Worm (Caenorhabditis elegans) whole organism, mixed stage, embryonic: ENCODE results near the gene ril-2.

ENCODE experiments used
- cnd-1 ChIP-seq: fragments of 200-800 bp; sonication (Bioruptor generic); optimal IDR thresholded peaks from 2 replicates; lab custom pipeline; 2018; ENCODE audit warnings: mild to moderate bottlenecking, missing genetic modification characterization, missing compliant biosample characterization
- drap-1 ChIP-seq: fragments of 200-800 bp; sonication (Bioruptor generic); optimal IDR thresholded peaks from 3 replicates; lab custom pipeline; 2018; ENCODE audit warnings: mild to moderate bottlenecking, missing genetic modification characterization, missing compliant biosample characterization
- elt-3 ChIP-seq: fragments of 150-350 bp; optimal IDR thresholded peaks from 2 replicates; lab custom pipeline; 2014; ENCODE audit warnings: missing biosample characterization, missing genetic modification characterization
- hlh-1 ChIP-seq: fragments of 150-350 bp; optimal IDR thresholded peaks from 2 replicates; lab custom pipeline; 2014; ENCODE audit warnings: missing biosample characterization, missing genetic modification reagents, missing genetic modification characterization
- lsy-2 ChIP-seq: fragments of 150-350 bp; optimal IDR thresholded peaks from 2 replicates; lab custom pipeline; 2014; ENCODE audit warnings: missing biosample characterization, missing genetic modification characterization
- nhr-76 ChIP-seq: sonication (generic microtip); optimal IDR thresholded peaks from 2 replicates; lab custom pipeline; 2017; ENCODE audit warnings: missing biosample characterization, missing genetic modification characterization
- sem-2 ChIP-seq: fragments of 200-800 bp; sonication (Bioruptor generic); optimal IDR thresholded peaks from 2 replicates; lab custom pipeline; 2018; ENCODE audit warnings: mild to moderate bottlenecking, missing genetic modification characterization, missing compliant biosample characterization
- snpc-4 ChIP-seq: fragments of 150-350 bp; optimal IDR thresholded peaks from 2 replicates; lab custom pipeline; 2014; ENCODE audit warnings: missing biosample characterization, missing genetic modification characterization
- sptf-1 ChIP-seq: sonication (generic microtip); optimal IDR thresholded peaks from 2 replicates; lab custom pipeline; 2017; ENCODE audit warnings: mild to moderate bottlenecking, missing genetic modification characterization, moderate library complexity, missing compliant biosample characterization
- unc-39 ChIP-seq: fragments of 150-350 bp; optimal IDR thresholded peaks from 2 replicates; lab custom pipeline; 2014; ENCODE audit warnings: missing biosample characterization, missing genetic modification characterization
- unc-62 ChIP-seq: fragments of 150-350 bp; optimal IDR thresholded peaks from 2 replicates; lab custom pipeline; 2014; ENCODE audit warnings: missing biosample characterization, missing genetic modification reagents, missing genetic modification characterization

ce11 chrV:12608857-12609256 lies 9.9 kb upstream of the ril-2 start, which contains the start of gene ZC116.5:
- TF ChIP-seq hlh-1 (tag; lab: Kevin White, UChicago) (no peak), unc-62 (GFP tag; lab: Kevin White, UChicago) (no peak), lsy-2 (tag; lab: Kevin White, UChicago) (no peak), elt-3 (no peak), snpc-4 (tag; lab: Kevin White, UChicago) (no peak), unc-39 (no peak), cnd-1 (no peak), sptf-1 (tag; lab: Kevin White, UChicago) (no peak), nhr-76 (tag; lab: Kevin White, UChicago) (no peak), sem-2 (GFP tag; lab: Kevin White, UChicago) (no peak), drap-1 (GFP tag; lab: Kevin White, UChicago) (no peak)
